Fruit fly (Drosophila melanogaster) whole organism, prepupa: ENCODE data around the gene Cdc37.
A peak's percentile ranks its signal among the peaks of the same experiment; 100 is the strongest.

ENCODE experiments used
- Blimp-1 ChIP-seq: fragments of 200-800 bp; sonication (Bioruptor generic); optimal IDR thresholded peaks from 3 replicates; lab custom pipeline; 2017; ENCODE audit warnings: missing biosample characterization, missing genetic modification characterization, mild to moderate bottlenecking, moderate library complexity, missing genetic modification reagents
- CG11294 ChIP-seq: fragments of 200-800 bp; sonication (Bioruptor generic); IDR thresholded peaks from 2 replicates; pipeline ENCODE4 v1.3.6; 2022; ENCODE audit warnings: missing biosample characterization, missing genetic modification characterization
- CG15336 ChIP-seq: fragments of 200-800 bp; sonication (Bioruptor generic); IDR thresholded peaks from 2 replicates; pipeline ENCODE4 v1.3.6; 2022; ENCODE audit warnings: missing biosample characterization, missing genetic modification characterization
- CG3032 ChIP-seq: fragments of 200-800 bp; optimal IDR thresholded peaks from 2 replicates; lab custom pipeline; 2019; ENCODE audit warnings: missing biosample characterization, mild to moderate bottlenecking, missing genetic modification characterization, moderate library complexity
- CG6792 ChIP-seq: fragments of 200-800 bp; sonication (Bioruptor generic); optimal IDR thresholded peaks from 3 replicates; lab custom pipeline; 2016; ENCODE audit warnings: missing biosample characterization, missing genetic modification characterization
- CG6854 ChIP-seq: fragments of 200-800 bp; sonication (Bioruptor generic); optimal IDR thresholded peaks from 2 replicates; lab custom pipeline; 2017; ENCODE audit warnings: missing biosample characterization, mild to moderate bottlenecking, missing genetic modification characterization
- Lpt ChIP-seq: fragments of 200-800 bp; sonication (Bioruptor generic); optimal IDR thresholded peaks from 3 replicates; lab custom pipeline; 2016; ENCODE audit warnings: missing biosample characterization, missing genetic modification characterization
- pdm3 ChIP-seq: fragments of 200-800 bp; sonication (Bioruptor generic); optimal IDR thresholded peaks from 3 replicates; lab custom pipeline; 2016; ENCODE audit warnings: missing biosample characterization, missing genetic modification characterization
- ss ChIP-seq, 2 experiments: fragments of 200-800 bp; sonication (Bioruptor generic); optimal IDR thresholded peaks; 2 replicates in 1 of 2; 3 replicates in 1 of 2; lab custom pipeline; 2017 to 2018; ENCODE audit warnings: mild to moderate bottlenecking in 2 of 2, missing biosample characterization in 2 of 2, missing genetic modification characterization in 2 of 2, moderate library complexity in 1 of 2

- TF ChIP-seq CG3032 (tag; lab: Kevin White, UChicago) (no peak), pdm3 (GFP tag; lab: Kevin White, UChicago) (no peak), CG15336 (no peak), ss (GFP tag; optimal IDR thresholded peaks at IDR 0.05; lab: Kevin White, UChicago) (no peak), CG6792 (GFP tag; lab: Kevin White, UChicago) (no peak), CG11294 (GFP tag; lab: Robert Waterston, UW) (no peak), Lpt (no peak), CG6854 (no peak), Blimp-1 (peak; percentile 77)
These were observed 40.3 kb upstream of the Cdc37 start for dm6 chr3L:1754935-1755334.
